Worm (Caenorhabditis elegans) whole organism, L4 larva: ENCODE results near the gene Y49F6B.14.

Source experiments
- F10B5.3 ChIP-seq: sonication (generic microtip); optimal IDR thresholded peaks from 2 replicates; lab custom pipeline; 2016; ENCODE audit warnings: mild to moderate bottlenecking, missing genetic modification characterization, missing compliant biosample characterization
- Y75B8A.6 ChIP-seq: fragments of 200-800 bp; sonication (Bioruptor generic); IDR thresholded peaks from 2 replicates; pipeline ENCODE4 v1.3.6; 2022; ENCODE audit warnings: missing genetic modification reagents, missing genetic modification characterization, missing compliant biosample characterization
- attf-4 ChIP-seq: sonication (generic microtip); optimal IDR thresholded peaks from 3 replicates; lab custom pipeline; 2017; ENCODE audit warnings: missing biosample characterization, missing genetic modification characterization
- ceh-28 ChIP-seq: fragments of 150-350 bp; optimal IDR thresholded peaks from 2 replicates; lab custom pipeline; 2014; ENCODE audit warnings: missing biosample characterization, missing genetic modification reagents, missing genetic modification characterization
- dve-1 ChIP-seq: sonication (generic microtip); optimal IDR thresholded peaks from 2 replicates; lab custom pipeline; 2017; ENCODE audit warnings: antibody characterized with exemption, mild to moderate bottlenecking, missing genetic modification characterization, missing compliant biosample characterization; ENCODE audit not compliant: insufficient read depth
- fkh-10 ChIP-seq: fragments of 150-350 bp; optimal IDR thresholded peaks from 2 replicates; lab custom pipeline; 2014; ENCODE audit warnings: missing biosample characterization, missing genetic modification reagents, missing genetic modification characterization
- nhr-10 ChIP-seq: fragments of 150-350 bp; optimal IDR thresholded peaks from 2 replicates; lab custom pipeline; 2014; ENCODE audit warnings: missing biosample characterization, missing genetic modification characterization
- nhr-237 ChIP-seq: sonication (generic microtip); optimal IDR thresholded peaks from 2 replicates; lab custom pipeline; 2017; ENCODE audit warnings: missing biosample characterization, missing genetic modification characterization
- nhr-25 ChIP-seq: sonication (generic microtip); optimal IDR thresholded peaks from 2 replicates; lab custom pipeline; 2017; ENCODE audit warnings: missing genetic modification characterization, mild to moderate bottlenecking, missing compliant biosample characterization, antibody characterized with exemption, moderate library complexity, borderline replicate concordance; ENCODE audit not compliant: insufficient read depth
- nhr-77 ChIP-seq: fragments of 150-350 bp; optimal IDR thresholded peaks from 2 replicates; lab custom pipeline; 2014; ENCODE audit warnings: missing biosample characterization, missing genetic modification characterization
- saeg-2 ChIP-seq: fragments of 200-800 bp; sonication (Bioruptor generic); IDR thresholded peaks from 2 replicates; pipeline ENCODE4 v1.3.6; 2022; ENCODE audit warnings: missing genetic modification reagents, missing genetic modification characterization, missing compliant biosample characterization
- tag-97 ChIP-seq: fragments of 200-800 bp; sonication (Bioruptor generic); IDR thresholded peaks from 2 replicates; pipeline ENCODE4 v1.3.6; 2022; ENCODE audit warnings: missing genetic modification characterization, missing compliant biosample characterization
- unc-62 ChIP-seq, 3 experiments: fragments of 150-350 bp in 1 of 3; sonication (generic microtip); optimal IDR thresholded peaks in 2 of 3; peaks in 1 of 3; 1 replicate in 1 of 3; 2 replicates in 2 of 3; lab custom pipeline; 2014 to 2017; ENCODE audit warnings: missing biosample characterization in 3 of 3, missing genetic modification characterization in 3 of 3, missing genetic modification reagents in 3 of 3, missing genotype in 1 of 3

DNA sequence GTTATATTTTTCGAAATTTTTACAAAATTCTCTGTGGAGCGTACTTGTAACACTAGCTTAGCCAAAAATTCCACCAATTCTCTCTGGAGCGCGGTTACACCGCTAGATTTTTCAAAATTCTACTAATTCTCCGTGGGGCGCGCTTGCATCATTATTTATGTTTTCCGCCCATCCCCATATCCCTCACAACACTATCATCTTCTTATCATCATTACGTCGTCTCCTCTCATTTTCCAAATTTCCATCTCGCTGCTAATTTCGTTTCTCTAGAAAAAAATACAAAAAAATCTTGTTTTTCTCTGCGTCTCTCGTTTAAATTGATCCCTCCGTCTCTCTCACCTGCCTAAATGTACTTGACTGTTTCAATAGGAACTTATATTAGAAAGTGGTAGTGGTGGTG is 40.0 kb upstream of the Y49F6B.14 start:
- TF ChIP-seq ceh-28 (tag; lab: Kevin White, UChicago) (no peak), fkh-10 (no peak), dve-1 (tag; lab: Kevin White, UChicago) (no peak), unc-62 (GFP tag; optimal IDR thresholded peaks at IDR 0.05 in 1 of 2; lab: Kevin White, UChicago) (no peak), unc-62 (tag; optimal IDR thresholded peaks at IDR 0.05; lab: Kevin White, UChicago) (no peak), F10B5.3 (no peak), attf-4 (tag; lab: Kevin White, UChicago) (no peak), nhr-10 (no peak), tag-97 (GFP tag; lab: Robert Waterston, UW) (no peak), nhr-237 (tag; lab: Kevin White, UChicago) (no peak), saeg-2 (GFP tag; lab: Robert Waterston, UW) (no peak), nhr-25 (tag; lab: Kevin White, UChicago) (no peak), nhr-77 (tag; lab: Kevin White, UChicago) (no peak), Y75B8A.6 (no peak)
